Worm (Caenorhabditis elegans) whole organism, L4 larva: Measurements from ENCODE around the gene C18D4.4.

Source experiments
- egl-27 ChIP-seq: sonication (generic microtip); optimal IDR thresholded peaks from 3 replicates; lab custom pipeline; 2017; ENCODE audit warnings: missing biosample characterization, missing genetic modification reagents, missing genetic modification characterization
- set-16 ChIP-seq: fragments of 200-800 bp; sonication (Bioruptor generic); IDR thresholded peaks from 2 replicates; pipeline ENCODE4 v1.3.6; 2022; ENCODE audit warnings: missing genetic modification reagents, missing genetic modification characterization, missing compliant biosample characterization

ce11 chrV:17558377-17558776, 27.1 kb upstream of the C18D4.4 start, which contains the start of gene fbxa-174:
- no peak for TF ChIP-seq set-16 (GFP tag; lab: Robert Waterston, UW)
- TF ChIP-seq egl-27 (tag; lab: Kevin White, UChicago) = no peak
